Fruit fly (Drosophila melanogaster) whole organism, adult: ENCODE data around the gene CG8188.

Source experiments
- CG11617 ChIP-seq: fragments of 200-800 bp; sonication (Bioruptor generic); optimal IDR thresholded peaks from 2 replicates; lab custom pipeline; 2017; ENCODE audit warnings: mild to moderate bottlenecking, missing biosample characterization, missing genetic modification reagents, missing genetic modification characterization
- CG12768 ChIP-seq: fragments of 200-800 bp; sonication (Bioruptor generic); optimal IDR thresholded peaks from 2 replicates; lab custom pipeline; 2017; ENCODE audit warnings: missing biosample characterization, missing genetic modification characterization, mild to moderate bottlenecking, moderate library complexity, missing genetic modification reagents
- CG14711 ChIP-seq: fragments of 200-800 bp; sonication (Bioruptor generic); optimal IDR thresholded peaks from 2 replicates; lab custom pipeline; 2018; ENCODE audit warnings: missing biosample characterization, mild to moderate bottlenecking, missing genetic modification characterization, moderate library complexity
- CG1620 ChIP-seq: fragments of 200-800 bp; sonication (Bioruptor generic); optimal IDR thresholded peaks from 2 replicates; lab custom pipeline; 2016; ENCODE audit warnings: missing biosample characterization, missing genetic modification characterization
- CG33017 ChIP-seq: fragments of 200-800 bp; sonication (Bioruptor generic); optimal IDR thresholded peaks from 2 replicates; lab custom pipeline; 2018; ENCODE audit warnings: missing biosample characterization, mild to moderate bottlenecking, missing genetic modification characterization, moderate library complexity
- CG5204 ChIP-seq: fragments of 200-800 bp; sonication (Bioruptor generic); optimal IDR thresholded peaks from 2 replicates; lab custom pipeline; 2016; ENCODE audit warnings: missing biosample characterization, missing genetic modification characterization
- CG7045 ChIP-seq: fragments of 200-800 bp; sonication (Bioruptor generic); optimal IDR thresholded peaks from 2 replicates; lab custom pipeline; 2017; ENCODE audit warnings: missing biosample characterization, mild to moderate bottlenecking, missing genetic modification characterization
- CG7101 ChIP-seq: fragments of 200-800 bp; sonication (Bioruptor generic); optimal IDR thresholded peaks from 2 replicates; lab custom pipeline; 2018; ENCODE audit warnings: missing biosample characterization, mild to moderate bottlenecking, missing genetic modification characterization, moderate library complexity
- Clk ChIP-seq: fragments of 200-800 bp; sonication (Bioruptor generic); optimal IDR thresholded peaks from 2 replicates; lab custom pipeline; 2017; ENCODE audit warnings: missing biosample characterization, missing genetic modification characterization
- Crg-1 ChIP-seq: fragments of 200-800 bp; sonication (Bioruptor generic); optimal IDR thresholded peaks from 2 replicates; lab custom pipeline; 2016; ENCODE audit warnings: missing biosample characterization, missing genetic modification characterization
- Hr96 ChIP-seq: fragments of 200-800 bp; sonication (Bioruptor generic); optimal IDR thresholded peaks from 2 replicates; lab custom pipeline; 2016; ENCODE audit warnings: missing biosample characterization, missing genetic modification characterization
- Mnt ChIP-seq: fragments of 200-800 bp; sonication (Bioruptor generic); optimal IDR thresholded peaks from 2 replicates; lab custom pipeline; 2016; ENCODE audit warnings: missing biosample characterization, mild to moderate bottlenecking, missing genetic modification characterization
- bab1 ChIP-seq: fragments of 200-800 bp; sonication (Bioruptor generic); optimal IDR thresholded peaks from 3 replicates; lab custom pipeline; 2019; ENCODE audit warnings: missing biosample characterization, mild to moderate bottlenecking, missing genetic modification characterization, moderate library complexity
- cic ChIP-seq: fragments of 200-800 bp; sonication (Bioruptor generic); optimal IDR thresholded peaks from 2 replicates; lab custom pipeline; 2017; ENCODE audit warnings: missing biosample characterization, mild to moderate bottlenecking, missing genetic modification characterization, moderate library complexity
- cnc ChIP-seq, 2 experiments: fragments of >200 bp; optimal IDR thresholded peaks; 2 replicates each; lab custom pipeline; 2017
- kay ChIP-seq: fragments of 200-800 bp; sonication (Bioruptor generic); peaks from one replicate; lab custom pipeline; 2016; ENCODE audit warnings: missing biosample characterization, missing genetic modification characterization, borderline replicate concordance
- ovo ChIP-seq: fragments of 200-800 bp; sonication (Bioruptor generic); optimal IDR thresholded peaks from 2 replicates; lab custom pipeline; 2016; ENCODE audit warnings: missing biosample characterization, missing genetic modification characterization
- pad ChIP-seq: fragments of 200-800 bp; sonication (Bioruptor generic); optimal IDR thresholded peaks from 3 replicates; lab custom pipeline; 2017; ENCODE audit warnings: missing biosample characterization, missing genetic modification characterization, mild to moderate bottlenecking, moderate library complexity, missing genetic modification reagents
- tj ChIP-seq: fragments of 200-800 bp; sonication (Bioruptor generic); optimal IDR thresholded peaks from 3 replicates; lab custom pipeline; 2017; ENCODE audit warnings: missing biosample characterization, mild to moderate bottlenecking, missing genetic modification characterization, moderate library complexity
- toe ChIP-seq: fragments of 200-800 bp; sonication (Bioruptor generic); optimal IDR thresholded peaks from 2 replicates; lab custom pipeline; 2016; ENCODE audit warnings: missing biosample characterization, missing genetic modification characterization

Gene CG8188

DNA sequence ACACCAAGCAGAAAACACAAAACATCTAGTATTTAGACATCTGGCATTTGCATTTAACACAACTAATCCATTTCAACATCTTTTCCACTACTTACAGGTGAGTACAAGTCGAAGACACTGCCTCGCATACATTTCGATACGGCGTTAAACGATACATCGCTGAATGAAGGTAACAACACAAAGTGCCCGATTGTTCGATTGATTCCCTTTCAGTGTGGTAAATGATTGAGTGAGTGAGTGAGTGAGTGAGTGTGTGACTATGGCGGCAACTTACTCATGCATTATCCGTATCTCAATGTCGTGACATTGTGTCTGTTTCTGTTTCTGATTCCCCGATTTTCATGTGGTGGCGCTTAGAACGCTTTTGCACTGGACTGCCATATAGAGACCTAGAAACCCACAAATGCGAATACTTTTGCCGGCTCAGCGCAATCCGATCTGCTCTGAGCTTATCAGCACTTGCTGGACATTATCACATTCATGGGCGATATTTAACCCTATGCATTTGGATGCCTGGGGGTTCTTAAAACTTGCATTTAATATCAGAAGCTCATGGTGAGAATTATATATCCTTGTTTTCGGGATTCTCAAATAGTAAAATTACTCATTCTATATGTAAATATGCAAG, 33.4 kb upstream of the CG8188 start:
- TF ChIP-seq CG7101 (tag; lab: Kevin White, UChicago) (no peak), tj (GFP tag; lab: Kevin White, UChicago) (peak; percentile 91)

dm6 chrX:17733698-17734248, 30.9 kb upstream of the CG8188 start:
- TF ChIP-seq CG5204 (GFP tag; lab: Kevin White, UChicago) (no peak), CG12768 (GFP tag; lab: Kevin White, UChicago) (no peak), kay (GFP tag; lab: Kevin White, UChicago) (peak; percentile 66)

dm6 chrX:17732684-17733083, 29.9 kb upstream of the CG8188 start:
- TF ChIP-seq CG12768 (GFP tag; lab: Kevin White, UChicago) = no peak
- TF ChIP-seq CG11617 (GFP tag; lab: Kevin White, UChicago) = no peak
- no peak for TF ChIP-seq ovo (GFP tag; lab: Kevin White, UChicago)
- TF ChIP-seq CG14711 (tag; lab: Kevin White, UChicago) = no peak
- no peak for TF ChIP-seq Mnt (GFP tag; lab: Kevin White, UChicago)
- no peak for TF ChIP-seq Crg-1 (GFP tag; lab: Kevin White, UChicago)

DNA sequence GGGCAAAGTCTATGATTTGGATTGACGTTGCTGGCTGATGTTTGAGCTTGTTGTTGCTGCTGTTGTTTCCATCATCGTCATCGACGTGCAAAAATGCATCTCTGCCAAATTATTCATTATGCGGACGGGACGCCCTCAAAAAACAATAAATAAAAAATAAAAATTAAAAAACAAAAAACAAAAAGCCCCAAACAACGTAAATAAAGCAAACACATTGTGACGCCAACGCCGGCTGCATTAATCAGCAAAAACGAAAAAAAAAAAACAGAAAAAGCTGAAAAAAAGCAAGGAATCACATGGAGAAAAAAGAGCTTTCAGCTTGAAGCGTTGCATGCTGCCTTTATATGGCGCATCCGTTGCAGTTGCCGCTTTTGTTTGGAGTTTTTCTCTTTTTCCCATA, 29.3 kb upstream of the CG8188 start:
- peak; percentile 11 for TF ChIP-seq tj (GFP tag; lab: Kevin White, UChicago)
- TF ChIP-seq Crg-1 (GFP tag; lab: Kevin White, UChicago) = no peak
- peak; percentile 36 for TF ChIP-seq kay (GFP tag; lab: Kevin White, UChicago)

DNA sequence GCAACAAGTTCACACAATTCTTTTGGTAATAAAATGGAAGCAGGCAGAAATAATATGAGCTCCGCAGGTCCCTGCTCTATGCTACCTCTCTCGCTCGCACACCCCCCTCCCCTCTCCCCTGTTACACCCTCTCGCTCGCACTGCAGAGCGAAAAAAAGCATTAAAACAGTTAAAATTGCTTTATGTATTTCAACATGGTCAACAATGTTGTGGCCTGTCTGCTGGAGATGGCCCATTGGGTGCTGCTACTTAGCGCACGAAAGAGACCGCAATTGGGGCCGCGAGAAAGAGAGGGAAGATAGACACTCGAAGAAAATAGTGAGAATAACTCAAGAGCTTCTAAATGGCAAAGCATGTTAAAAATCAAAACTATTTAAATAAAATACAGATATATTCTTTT, 25.5 kb upstream of the CG8188 start:
- no peak for TF ChIP-seq bab1 (GFP tag; lab: Kevin White, UChicago)
- TF ChIP-seq CG1620 (GFP tag; lab: Kevin White, UChicago) = no peak
- TF ChIP-seq CG14711 (tag; lab: Kevin White, UChicago) = no peak
- TF ChIP-seq pad (GFP tag; lab: Kevin White, UChicago) = no peak
- no peak for TF ChIP-seq cic (GFP tag; lab: Kevin White, UChicago)
- no peak for TF ChIP-seq Crg-1 (GFP tag; lab: Kevin White, UChicago)
- TF ChIP-seq CG12768 (GFP tag; lab: Kevin White, UChicago) = no peak
- no peak for TF ChIP-seq Hr96 (GFP tag; lab: Kevin White, UChicago)
- no peak for TF ChIP-seq CG33017 (tag; lab: Kevin White, UChicago)
- TF ChIP-seq CG5204 (GFP tag; lab: Kevin White, UChicago) = no peak
- TF ChIP-seq tj (GFP tag; lab: Kevin White, UChicago) = no peak
- no peak for TF ChIP-seq ovo (GFP tag; lab: Kevin White, UChicago)
- TF ChIP-seq cnc (optimal IDR thresholded peaks at IDR 0.05; lab: Kevin White, UChicago) = no peak
- no peak for TF ChIP-seq CG7045 (GFP tag; lab: Kevin White, UChicago)
- TF ChIP-seq Clk (GFP tag; lab: Kevin White, UChicago) = no peak
- TF ChIP-seq CG7101 (tag; lab: Kevin White, UChicago) = no peak
- no peak for TF ChIP-seq CG11617 (GFP tag; lab: Kevin White, UChicago)
- TF ChIP-seq Mnt (GFP tag; lab: Kevin White, UChicago) = no peak
- TF ChIP-seq kay (GFP tag; lab: Kevin White, UChicago) = no peak

dm6 chrX:17726551-17727180, 23.8 kb upstream of the CG8188 start:
- peak; percentile 74 for TF ChIP-seq CG14711 (tag; lab: Kevin White, UChicago)
- peak; percentile 49 for TF ChIP-seq CG11617 (GFP tag; lab: Kevin White, UChicago)
- TF ChIP-seq Hr96 (GFP tag; lab: Kevin White, UChicago) = peak; percentile 58
- peak; percentile 6 for TF ChIP-seq CG5204 (GFP tag; lab: Kevin White, UChicago)
- TF ChIP-seq CG33017 (tag; lab: Kevin White, UChicago) = peak; percentile 52
- TF ChIP-seq Mnt (GFP tag; lab: Kevin White, UChicago) = no peak
- TF ChIP-seq ovo (GFP tag; lab: Kevin White, UChicago) = no peak
- peak; percentile 27 for TF ChIP-seq CG7045 (GFP tag; lab: Kevin White, UChicago)
- TF ChIP-seq pad (GFP tag; lab: Kevin White, UChicago) = peak; percentile 13
- peak; percentile 64 for TF ChIP-seq CG7101 (tag; lab: Kevin White, UChicago)
- no peak for TF ChIP-seq kay (GFP tag; lab: Kevin White, UChicago)

- no peak for TF ChIP-seq toe
- no peak for TF ChIP-seq tj (GFP tag; lab: Kevin White, UChicago)
- TF ChIP-seq bab1 (GFP tag; lab: Kevin White, UChicago) = no peak
- no peak for TF ChIP-seq CG7045 (GFP tag; lab: Kevin White, UChicago)
- no peak for TF ChIP-seq CG1620 (GFP tag; lab: Kevin White, UChicago)
- TF ChIP-seq cnc (optimal IDR thresholded peaks at IDR 0.05; lab: Kevin White, UChicago) = no peak
- no peak for TF ChIP-seq CG11617 (GFP tag; lab: Kevin White, UChicago)
- TF ChIP-seq pad (GFP tag; lab: Kevin White, UChicago) = no peak
- TF ChIP-seq Hr96 (GFP tag; lab: Kevin White, UChicago) = no peak
- no peak for TF ChIP-seq kay (GFP tag; lab: Kevin White, UChicago)
- TF ChIP-seq CG33017 (tag; lab: Kevin White, UChicago) = no peak
These were observed 23.2 kb upstream of the CG8188 start for dm6 chrX:17725937-17726489.
